Worm (Caenorhabditis elegans): ENCODE results near the gene F57B9.3.
A peak's percentile ranks its signal among the peaks of the same experiment; 100 is the strongest.

The F57B9.3 gene

ce11 chrIII:6961167-6961566 lies 21.5 kb downstream of the F57B9.3 start (continued):
- TF ChIP-seq spr-1 (tag; optimal IDR thresholded peaks at IDR 0.05) (no peak), gei-8 (GFP tag; optimal IDR thresholded peaks at IDR 0.05) (no peak), ceh-62 (tag; optimal IDR thresholded peaks at IDR 0.05) (no peak), nhr-76 (tag; optimal IDR thresholded peaks at IDR 0.05) (no peak), dmd-8 (GFP tag; IDR thresholded peaks at IDR 0.05) (no peak), unc-62 (GFP tag; optimal IDR thresholded peaks at IDR 0.05 in 1 of 2) (no peak), unc-62 (tag; optimal IDR thresholded peaks at IDR 0.05) (no peak), nhr-111 (GFP tag; optimal IDR thresholded peaks at IDR 0.05) (no peak), mes-2 (tag; optimal IDR thresholded peaks at IDR 0.05; ENCODE audit: poor library complexity, severe bottlenecking) (peak; percentile 53), mxl-2 (GFP tag; conservative IDR thresholded peaks at IDR 0.05) (no peak), nhr-42 (GFP tag; IDR thresholded peaks at IDR 0.05) (no peak)

DNA sequence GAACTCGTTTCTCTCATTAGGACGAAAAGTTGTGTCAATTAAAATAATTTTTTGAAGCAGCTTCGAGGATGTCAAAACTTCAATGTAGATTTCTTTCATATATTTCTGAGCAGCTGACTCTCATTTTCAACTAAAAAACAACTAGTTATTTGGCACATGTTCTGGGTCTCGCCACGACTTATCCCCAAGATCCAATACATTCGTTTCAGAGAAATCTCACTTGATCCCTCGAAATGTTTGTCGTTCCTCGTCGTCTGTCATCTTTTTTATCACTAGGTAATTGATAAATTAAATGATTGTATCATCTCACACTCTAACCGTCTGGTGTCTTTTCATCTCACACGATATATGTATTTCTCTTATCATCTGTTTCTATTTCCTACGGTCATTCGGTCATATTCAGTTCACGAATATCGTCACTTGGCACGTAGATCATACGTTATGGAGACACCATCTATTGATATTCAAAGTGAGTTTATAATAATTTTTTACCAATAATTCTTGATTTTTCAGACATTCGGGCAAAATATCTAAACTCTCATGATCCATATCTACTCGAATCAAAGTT lies 22.4 kb downstream of the F57B9.3 start, which contains the start of the genes rpn-6.1 and F57B9.1:
rpn-6.1 (minus strand) TSS at position 65 of the 568 bp plus-strand sequence.
F57B9.1 (plus strand) TSS at position 154 of the 568 bp plus-strand sequence.
- TF ChIP-seq mdt-29 (GFP tag; IDR thresholded peaks at IDR 0.05) = no peak
- no peak for TF ChIP-seq spr-3 (GFP tag; optimal IDR thresholded peaks at IDR 0.05)
- no peak for TF ChIP-seq lin-29 (GFP tag; IDR thresholded peaks at IDR 0.05)
- peak; percentile 5 for TF ChIP-seq nhr-48 (tag; optimal IDR thresholded peaks at IDR 0.05)
- no peak for TF ChIP-seq nhr-111 (GFP tag; optimal IDR thresholded peaks at IDR 0.05)
- no peak for TF ChIP-seq daf-19 (GFP tag; conservative IDR thresholded peaks at IDR 0.05)
- TF ChIP-seq snpc-1.2 (GFP tag; IDR thresholded peaks at IDR 0.05) = no peak
- TF ChIP-seq hif-1 (tag; optimal IDR thresholded peaks at IDR 0.05) = peak; percentile 62 to 97
- no peak for TF ChIP-seq php-3 (GFP tag; IDR thresholded peaks at IDR 0.05)
- TF ChIP-seq daf-8 (GFP tag; IDR thresholded peaks at IDR 0.05) = no peak
- no peak for TF ChIP-seq ceh-44 (GFP tag; IDR thresholded peaks at IDR 0.05)
- TF ChIP-seq skn-1 (tag; optimal IDR thresholded peaks at IDR 0.05) = no peak
- TF ChIP-seq ceh-32 (tag; optimal IDR thresholded peaks at IDR 0.05; ENCODE audit: poor library complexity) = no peak
- no peak for TF ChIP-seq D1046.2 (GFP tag; IDR thresholded peaks at IDR 0.05)
- TF ChIP-seq tag-97 (GFP tag; IDR thresholded peaks at IDR 0.05) = no peak
- TF ChIP-seq ceh-62 (tag; optimal IDR thresholded peaks at IDR 0.05) = no peak
- no peak for TF ChIP-seq lin-38 (GFP tag; IDR thresholded peaks at IDR 0.05)
- no peak for TF ChIP-seq Y5F2A.4 (GFP tag; optimal IDR thresholded peaks at IDR 0.05)
- no peak for TF ChIP-seq T26A8.4 (GFP tag; IDR thresholded peaks at IDR 0.05)
- no peak for TF ChIP-seq nhr-77 (tag; optimal IDR thresholded peaks at IDR 0.05)
- TF ChIP-seq ztf-7 (tag; optimal IDR thresholded peaks at IDR 0.05) = peak; percentile 28
- TF ChIP-seq dve-1 (tag; optimal IDR thresholded peaks at IDR 0.05; ENCODE audit: insufficient read depth) = peak; percentile 55
- no peak for TF ChIP-seq sdz-12 (GFP tag; optimal IDR thresholded peaks at IDR 0.05)
- TF ChIP-seq madf-9 (GFP tag; conservative IDR thresholded peaks at IDR 0.05) = no peak
- TF ChIP-seq ctbp-1 (GFP tag; IDR thresholded peaks at IDR 0.05) = no peak
- no peak for TF ChIP-seq nhr-237 (tag; optimal IDR thresholded peaks at IDR 0.05)
- no peak for TF ChIP-seq ZK546.5 (tag; optimal IDR thresholded peaks at IDR 0.05)
- peak; percentile 71 for TF ChIP-seq T20F7.1 (GFP tag; optimal IDR thresholded peaks at IDR 0.05)
- no peak for TF ChIP-seq attf-4 (tag; optimal IDR thresholded peaks at IDR 0.05)
- TF ChIP-seq lir-3 (tag; optimal IDR thresholded peaks at IDR 0.05) = no peak
- TF ChIP-seq spr-1 (tag; optimal IDR thresholded peaks at IDR 0.05) = no peak
- no peak for TF ChIP-seq R02D3.7 (tag; optimal IDR thresholded peaks at IDR 0.05)
- TF ChIP-seq ceh-82 (tag; optimal IDR thresholded peaks at IDR 0.05) = no peak
- TF ChIP-seq aly-2 (tag; optimal IDR thresholded peaks at IDR 0.05) = no peak
- no peak for TF ChIP-seq ceh-20 (GFP tag; IDR thresholded peaks at IDR 0.05)
- TF ChIP-seq nhr-6 (tag; optimal IDR thresholded peaks at IDR 0.05) = no peak
- no peak for TF ChIP-seq zip-11 (GFP tag; IDR thresholded peaks at IDR 0.05)
- no peak for TF ChIP-seq rbr-2 (tag; optimal IDR thresholded peaks at IDR 0.05)
- TF ChIP-seq ZK337.2 (GFP tag; IDR thresholded peaks at IDR 0.05) = no peak
- peak; percentile 68 for TF ChIP-seq nhr-28 (tag; optimal IDR thresholded peaks at IDR 0.05)
- TF ChIP-seq aha-1 (tag) = peak; percentile 12
- no peak for TF ChIP-seq unc-39 (tag; optimal IDR thresholded peaks at IDR 0.05)
- TF ChIP-seq lin-1 (GFP tag; IDR thresholded peaks at IDR 0.05) = no peak
